Fruit fly (Drosophila melanogaster): ENCODE measurements around the gene CG4045.

Gene CG4045

dm6 chrX:2065073-2065472 lies 10.6 kb downstream of the CG4045 start, which contains the start of gene CG4281 (continued):
- TF ChIP-seq CG13287 (GFP tag; IDR thresholded peaks at IDR 0.05; ENCODE audit: partially characterized antibody): peak; percentile 99
- TF ChIP-seq ro (GFP tag; IDR thresholded peaks at IDR 0.05): no peak
- no peak for TF ChIP-seq vfl (GFP tag; optimal IDR thresholded peaks at IDR 0.05)
- no peak for TF ChIP-seq pb (GFP tag; optimal IDR thresholded peaks at IDR 0.05)
- TF ChIP-seq D19B (GFP tag; optimal IDR thresholded peaks at IDR 0.05): no peak
- TF ChIP-seq Hmr (GFP tag; optimal IDR thresholded peaks at IDR 0.05): no peak
- TF ChIP-seq CG8089 (GFP tag; optimal IDR thresholded peaks at IDR 0.05): no peak
- TF ChIP-seq Opbp (GFP tag; IDR thresholded peaks at IDR 0.05; ENCODE audit: partially characterized antibody): peak; percentile 85
- no peak for TF ChIP-seq org-1 (GFP tag; optimal IDR thresholded peaks at IDR 0.05)
- TF ChIP-seq YL-1 (GFP tag; optimal IDR thresholded peaks at IDR 0.05): peak; percentile 27
- peak; percentile 9 for TF ChIP-seq nmo (GFP tag; optimal IDR thresholded peaks at IDR 0.05)
- TF ChIP-seq CG42726 (GFP tag; IDR thresholded peaks at IDR 0.05; ENCODE audit: partially characterized antibody): peak; percentile 61; the same call in 1 of the 2 replicates
- TF ChIP-seq yki (optimal IDR thresholded peaks at IDR 0.05): no peak
- peak; percentile 63 for TF ChIP-seq CG15514 (GFP tag; optimal IDR thresholded peaks at IDR 0.05)
- TF ChIP-seq vvl (GFP tag; IDR thresholded peaks at IDR 0.05): no peak
- TF ChIP-seq Ets65A (GFP tag): no peak
- TF ChIP-seq lola (GFP tag; optimal IDR thresholded peaks at IDR 0.05): no peak
- no peak for TF ChIP-seq CG11247 (GFP tag; IDR thresholded peaks at IDR 0.05)
- no peak for TF ChIP-seq CG14441 (GFP tag; IDR thresholded peaks at IDR 0.05)
- no peak for TF ChIP-seq CG30431 (GFP tag; optimal IDR thresholded peaks at IDR 0.05)
- TF ChIP-seq ap (GFP tag; IDR thresholded peaks at IDR 0.05): no peak
- no peak for TF ChIP-seq NK7.1 (GFP tag; optimal IDR thresholded peaks at IDR 0.05)
- peak; percentile 76; the same call in 2 of the 4 replicates for TF ChIP-seq chinmo (GFP tag; IDR thresholded peaks at IDR 0.05; ENCODE audit: partially characterized antibody)
- peak; percentile 98 for TF ChIP-seq Dll (GFP tag; IDR thresholded peaks at IDR 0.05; ENCODE audit: partially characterized antibody)
- no peak for TF ChIP-seq ttk (GFP tag; IDR thresholded peaks at IDR 0.05)
- no peak for TF ChIP-seq CG13424 (tag; optimal IDR thresholded peaks at IDR 0.05)
- peak; percentile 24 for TF ChIP-seq gfzf (GFP tag; optimal IDR thresholded peaks at IDR 0.05)
- TF ChIP-seq sisA (GFP tag; IDR thresholded peaks at IDR 0.05): no peak
- no peak for TF ChIP-seq ssp (GFP tag; IDR thresholded peaks at IDR 0.05)
- 0 out of 2 replicates have a peak, but pooled peaks have one; percentile 21 for TF ChIP-seq CG31441 (GFP tag; IDR thresholded peaks at IDR 0.05)
- peak; percentile 91 for TF ChIP-seq hb (GFP tag; IDR thresholded peaks at IDR 0.05; ENCODE audit: partially characterized antibody)
- TF ChIP-seq CG34376 (GFP tag; optimal IDR thresholded peaks at IDR 0.05): peak; percentile 7
- TF ChIP-seq CG2875 (GFP tag; optimal IDR thresholded peaks at IDR 0.05): no peak
- no peak for TF ChIP-seq Dbx (GFP tag; IDR thresholded peaks at IDR 0.05)
- no peak for TF ChIP-seq eve (GFP tag; optimal IDR thresholded peaks at IDR 0.05)
- TF ChIP-seq aop (GFP tag; IDR thresholded peaks at IDR 0.05): no peak
- TF ChIP-seq pzg (GFP tag; optimal IDR thresholded peaks at IDR 0.05): peak; percentile 67
- no peak for TF ChIP-seq BtbVII (GFP tag; optimal IDR thresholded peaks at IDR 0.05)
- TF ChIP-seq gem (tag; optimal IDR thresholded peaks at IDR 0.05): no peak
- no peak for TF ChIP-seq Fer1 (GFP tag; optimal IDR thresholded peaks at IDR 0.05)
- peak; percentile 14 for TF ChIP-seq CG1603 (tag; optimal IDR thresholded peaks at IDR 0.05)
- no peak for TF ChIP-seq CG15601 (tag; optimal IDR thresholded peaks at IDR 0.05)
- peak; percentile 95 for TF ChIP-seq hbn (GFP tag; IDR thresholded peaks at IDR 0.05; ENCODE audit: partially characterized antibody)
- no peak for TF ChIP-seq CG31388 (GFP tag; optimal IDR thresholded peaks at IDR 0.05)
- no peak for TF ChIP-seq CG7556 (GFP tag; optimal IDR thresholded peaks at IDR 0.05)
- TF ChIP-seq CG10274 (GFP tag; optimal IDR thresholded peaks at IDR 0.05): no peak
- peak; percentile 36 for TF ChIP-seq CG3995 (GFP tag; optimal IDR thresholded peaks at IDR 0.05)
- TF ChIP-seq CG17361 (GFP tag; IDR thresholded peaks at IDR 0.05): 0 out of 3 replicates have a peak, but pooled peaks have one; percentile 18
- peak; percentile 93 for TF ChIP-seq Bgb (GFP tag; IDR thresholded peaks at IDR 0.05; ENCODE audit: partially characterized antibody)
- TF ChIP-seq CG15269 (tag; optimal IDR thresholded peaks at IDR 0.05): no peak
- TF ChIP-seq Sox100B (GFP tag; optimal IDR thresholded peaks at IDR 0.05): no peak

Data from whole organism, embryonic.